ENCODE assay signal across 2 fruit fly cellular contexts in the genomic region with DNA sequence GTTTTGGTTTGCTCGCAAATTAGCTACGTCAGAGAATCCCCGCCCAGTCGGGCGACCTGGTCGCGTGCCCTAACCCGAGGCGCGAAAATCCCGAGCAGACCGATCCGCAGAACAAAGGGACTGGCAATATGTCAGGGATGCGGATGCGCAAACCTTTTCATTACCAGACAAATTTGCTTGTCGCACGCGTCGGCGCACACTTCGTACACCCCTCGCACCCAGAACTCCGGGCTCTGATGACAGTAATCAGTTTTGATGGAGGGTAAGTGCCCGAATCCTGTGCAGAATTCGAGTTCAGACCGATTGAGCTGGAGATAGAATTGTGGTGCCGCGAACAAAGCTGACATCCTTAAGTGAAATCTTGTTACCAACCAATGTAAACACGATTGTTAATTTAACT.
TF ChIP-seq lines count a peak whose summit lies in the region.

No protein-coding gene starts in this region.

- TF ChIP-seq CTCF in whole organism, embryonic (GFP tag; optimal IDR thresholded peaks at IDR 0.05; lab: Kevin White, UChicago) = no peak

TF ChIP-seq in whole organism, embryonic, 481 proteins besides CTCF, POLR2A, EP300 and RAD21:
- TF ChIP-seq oc (tag; optimal IDR thresholded peaks at IDR 0.05; lab: Kevin White, UChicago) (peak; percentile 50), D (optimal IDR thresholded peaks at IDR 0.05; lab: Kevin White, UChicago) (no peak), D (GFP tag; optimal IDR thresholded peaks at IDR 0.05; lab: Kevin White, UChicago) (peak; percentile 39), Hey (tag; optimal IDR thresholded peaks at IDR 0.05; lab: Kevin White, UChicago) (peak; percentile 96), CG9727 (GFP tag; optimal IDR thresholded peaks at IDR 0.05; lab: Kevin White, UChicago) (no peak), Dll (GFP tag; IDR thresholded peaks at IDR 0.05; lab: Robert Waterston, UW; ENCODE audit: partially characterized antibody) (no peak), ewg (GFP tag; optimal IDR thresholded peaks at IDR 0.05; lab: Kevin White, UChicago) (peak; percentile 8), pros (GFP tag; optimal IDR thresholded peaks at IDR 0.05; lab: Kevin White, UChicago) (peak; percentile 53), gsb-n (tag; optimal IDR thresholded peaks at IDR 0.05; lab: Kevin White, UChicago) (peak; percentile 62)

TF ChIP-seq in whole organism, pupa, 21 proteins besides CTCF, POLR2A, EP300 and RAD21:
- TF ChIP-seq CG32121 (GFP tag; IDR thresholded peaks at IDR 0.05; lab: Robert Waterston, UW) (peak; percentile 25; the same call in 1 of the 2 replicates), D1 (tag; optimal IDR thresholded peaks at IDR 0.05; lab: Kevin White, UChicago) (no peak)
